Worm (Caenorhabditis elegans) whole organism, young adult: ENCODE measurements around the gene ndx-2.
A peak's percentile ranks its signal among the peaks of the same experiment; 100 is the strongest.

ENCODE experiments used
- B0035.1 ChIP-seq: sonication (generic microtip); optimal IDR thresholded peaks from 2 replicates; lab custom pipeline; 2016; ENCODE audit warnings: missing genetic modification characterization, mild to moderate bottlenecking, missing compliant biosample characterization, missing genotype, missing genetic modification reagents
- B0261.1 ChIP-seq: sonication (generic microtip); optimal IDR thresholded peaks from 2 replicates; lab custom pipeline; 2016; ENCODE audit warnings: mild to moderate bottlenecking, missing genetic modification characterization, moderate library complexity, missing compliant biosample characterization
- F10E7.11 ChIP-seq: sonication (generic microtip); optimal IDR thresholded peaks from 2 replicates; lab custom pipeline; 2017; ENCODE audit warnings: mild to moderate bottlenecking, missing genetic modification characterization, moderate library complexity, missing compliant biosample characterization
- F23B12.7 ChIP-seq: sonication (generic microtip); optimal IDR thresholded peaks from 2 replicates; lab custom pipeline; 2017; ENCODE audit warnings: missing genetic modification characterization, mild to moderate bottlenecking, missing compliant biosample characterization, antibody characterized with exemption, moderate library complexity; ENCODE audit not compliant: insufficient read depth
- F39B2.1 ChIP-seq: fragments of 200-800 bp; sonication (Bioruptor generic); IDR thresholded peaks from 2 replicates; pipeline ENCODE4 v1.3.6; 2022; ENCODE audit warnings: missing genetic modification reagents, missing genetic modification characterization, missing compliant biosample characterization
- F52B5.7 ChIP-seq: sonication (generic microtip); optimal IDR thresholded peaks from 2 replicates; lab custom pipeline; 2016; ENCODE audit warnings: mild to moderate bottlenecking, missing genetic modification characterization, missing compliant biosample characterization
- T07F8.4 ChIP-seq: sonication (generic microtip); optimal IDR thresholded peaks from 2 replicates; lab custom pipeline; 2016; ENCODE audit warnings: mild to moderate bottlenecking, missing genetic modification characterization, moderate library complexity, missing compliant biosample characterization
- T26A5.8 ChIP-seq: sonication (generic microtip); optimal IDR thresholded peaks from 2 replicates; lab custom pipeline; 2016; ENCODE audit warnings: missing genetic modification characterization, missing compliant biosample characterization
- Y56A3A.18 ChIP-seq: fragments of 200-800 bp; sonication (Bioruptor generic); IDR thresholded peaks from 2 replicates; pipeline ENCODE4 v1.3.6; 2022; ENCODE audit warnings: missing genetic modification reagents, missing genetic modification characterization, missing compliant biosample characterization
- Y95B8A.8 ChIP-seq: fragments of 200-800 bp; sonication (Bioruptor generic); IDR thresholded peaks from 2 replicates; pipeline ENCODE4 v1.3.6; 2022; ENCODE audit warnings: missing genetic modification reagents, missing genetic modification characterization, missing compliant biosample characterization
- ZK185.1 ChIP-seq: sonication (generic microtip); optimal IDR thresholded peaks from 2 replicates; lab custom pipeline; 2016; ENCODE audit warnings: mild to moderate bottlenecking, missing genetic modification characterization, missing compliant biosample characterization; ENCODE audit not compliant: poor library complexity, severe bottlenecking
- bed-2 ChIP-seq: fragments of 200-800 bp; sonication (Bioruptor generic); IDR thresholded peaks from 2 replicates; pipeline ENCODE4 v1.3.6; 2022; ENCODE audit warnings: missing genetic modification reagents, missing genetic modification characterization, missing compliant biosample characterization
- egl-18 ChIP-seq: fragments of 200-800 bp; sonication (Bioruptor generic); IDR thresholded peaks from 2 replicates; pipeline ENCODE4 v1.3.6; 2022; ENCODE audit warnings: missing genetic modification reagents, missing genetic modification characterization, missing compliant biosample characterization
- egrh-3 ChIP-seq: fragments of 200-800 bp; sonication (Bioruptor generic); IDR thresholded peaks from 2 replicates; pipeline ENCODE4 v1.3.6; 2022; ENCODE audit warnings: missing genetic modification reagents, missing genetic modification characterization, missing compliant biosample characterization
- ekl-4 ChIP-seq: fragments of 200-800 bp; sonication (Bioruptor generic); IDR thresholded peaks from 2 replicates; pipeline ENCODE4 v1.3.6; 2022; ENCODE audit warnings: missing genetic modification reagents, missing genetic modification characterization, missing compliant biosample characterization
- let-526 ChIP-seq: fragments of 200-800 bp; sonication (Bioruptor generic); IDR thresholded peaks from 2 replicates; pipeline ENCODE4 v1.3.6; 2022; ENCODE audit warnings: missing genetic modification reagents, missing genetic modification characterization, missing compliant biosample characterization
- let-607 ChIP-seq, 2 experiments: fragments of 200-800 bp in 1 of 2; sonication (Bioruptor generic) in 1 of 2; sonication (generic microtip) in 1 of 2; optimal IDR thresholded peaks; 2 replicates each; lab custom pipeline; 2016 to 2018; ENCODE audit warnings: mild to moderate bottlenecking in 2 of 2, missing compliant biosample characterization in 2 of 2, missing genetic modification characterization in 2 of 2, moderate library complexity in 2 of 2, missing genotype in 1 of 2
- lsy-27 ChIP-seq: sonication (generic microtip); optimal IDR thresholded peaks from 2 replicates; lab custom pipeline; 2017; ENCODE audit warnings: missing genetic modification characterization, mild to moderate bottlenecking, missing compliant biosample characterization, antibody characterized with exemption, missing genotype, borderline replicate concordance; ENCODE audit not compliant: insufficient read depth
- mcd-1 ChIP-seq: fragments of 200-800 bp; sonication (Bioruptor generic); IDR thresholded peaks from 2 replicates; pipeline ENCODE4 v1.3.6; 2022; ENCODE audit warnings: missing genetic modification reagents, missing genetic modification characterization, missing compliant biosample characterization
- mel-28 ChIP-seq: sonication (generic microtip); optimal IDR thresholded peaks from 2 replicates; lab custom pipeline; 2016; ENCODE audit warnings: borderline replicate concordance, mild to moderate bottlenecking, missing genetic modification characterization, missing compliant biosample characterization
- nfya-2 ChIP-seq: fragments of 200-800 bp; sonication (Bioruptor generic); IDR thresholded peaks from 2 replicates; pipeline ENCODE4 v1.3.6; 2022; ENCODE audit warnings: missing genetic modification reagents, missing genetic modification characterization, missing compliant biosample characterization
- nfyb-1 ChIP-seq: fragments of 200-800 bp; sonication (Bioruptor generic); IDR thresholded peaks from 2 replicates; pipeline ENCODE4 v1.3.6; 2022; ENCODE audit warnings: missing genetic modification reagents, missing genetic modification characterization, missing compliant biosample characterization
- nhr-120 ChIP-seq: fragments of 200-800 bp; sonication (Bioruptor generic); IDR thresholded peaks from 2 replicates; pipeline ENCODE4 v1.3.6; 2022; ENCODE audit warnings: missing genetic modification characterization, missing compliant biosample characterization
- nhr-179 ChIP-seq: sonication (generic microtip); optimal IDR thresholded peaks from 2 replicates; lab custom pipeline; 2016; ENCODE audit warnings: mild to moderate bottlenecking, missing genetic modification characterization, missing compliant biosample characterization
- nhr-90 ChIP-seq: sonication (generic microtip); optimal IDR thresholded peaks from 2 replicates; lab custom pipeline; 2016; ENCODE audit warnings: missing genotype, mild to moderate bottlenecking, missing genetic modification characterization, missing compliant biosample characterization
- pbrm-1 ChIP-seq: fragments of 200-800 bp; sonication (Bioruptor generic); IDR thresholded peaks from 2 replicates; pipeline ENCODE4 v1.3.6; 2022; ENCODE audit warnings: missing genetic modification reagents, missing genetic modification characterization, missing compliant biosample characterization
- pha-4 ChIP-seq: fragments of 150-350 bp; sonication (generic microtip); optimal IDR thresholded peaks from 2 replicates; lab custom pipeline; 2014; ENCODE audit warnings: missing biosample characterization, missing genetic modification reagents, missing genetic modification characterization
- rpc-1 ChIP-seq, 2 experiments: fragments of 150-350 bp in 1 of 2; sonication (generic microtip) in 1 of 2; optimal IDR thresholded peaks; 2 replicates each; lab custom pipeline; 2014 to 2018; ENCODE audit warnings: missing biosample characterization in 1 of 2, missing genetic modification characterization in 1 of 2, missing genetic modification reagents in 1 of 2, missing genotype in 1 of 2
- sea-2 ChIP-seq: fragments of 200-800 bp; sonication (Bioruptor generic); IDR thresholded peaks from 2 replicates; pipeline ENCODE4 v1.3.6; 2022; ENCODE audit warnings: missing genetic modification characterization, missing compliant biosample characterization
- snpc-1.3 ChIP-seq: sonication (generic microtip); optimal IDR thresholded peaks from 2 replicates; lab custom pipeline; 2017; ENCODE audit warnings: missing genetic modification characterization, mild to moderate bottlenecking, missing compliant biosample characterization, antibody characterized with exemption, moderate library complexity, missing genotype, missing genetic modification reagents; ENCODE audit not compliant: insufficient read depth
- snpc-3.4 ChIP-seq: sonication (generic microtip); optimal IDR thresholded peaks from 2 replicates; lab custom pipeline; 2017; ENCODE audit warnings: missing genetic modification characterization, mild to moderate bottlenecking, missing compliant biosample characterization, antibody characterized with exemption, moderate library complexity, missing genotype, missing genetic modification reagents
- tbp1 ChIP-seq: fragments of 200-800 bp; sonication (Bioruptor generic); optimal IDR thresholded peaks from 2 replicates; lab custom pipeline; 2018; ENCODE audit warnings: mild to moderate bottlenecking, missing genetic modification characterization, missing compliant biosample characterization
- zfh-2 ChIP-seq: fragments of 200-800 bp; sonication (Bioruptor generic); conservative IDR thresholded peaks from 2 replicates; pipeline ENCODE4 v1.3.6; 2022; ENCODE audit warnings: missing genetic modification reagents, missing genetic modification characterization, missing compliant biosample characterization
- zim-3 ChIP-seq: sonication (generic microtip); optimal IDR thresholded peaks from 2 replicates; lab custom pipeline; 2017; ENCODE audit warnings: mild to moderate bottlenecking, missing genetic modification characterization, moderate library complexity, missing compliant biosample characterization
- ztf-22 ChIP-seq: fragments of 200-800 bp; sonication (Bioruptor generic); optimal IDR thresholded peaks from 2 replicates; lab custom pipeline; 2018; ENCODE audit warnings: mild to moderate bottlenecking, missing genetic modification characterization, moderate library complexity, missing compliant biosample characterization
- ztf-25 ChIP-seq: fragments of 200-800 bp; sonication (Bioruptor generic); IDR thresholded peaks from 2 replicates; pipeline ENCODE4 v1.3.6; 2022; ENCODE audit warnings: missing genetic modification reagents, missing genetic modification characterization, missing compliant biosample characterization
- ztf-28 ChIP-seq: fragments of 200-800 bp; sonication (Bioruptor generic); IDR thresholded peaks from 2 replicates; pipeline ENCODE4 v1.3.6; 2022; ENCODE audit warnings: missing genetic modification reagents, missing genetic modification characterization, missing compliant biosample characterization
- ztf-3 ChIP-seq: fragments of 200-800 bp; sonication (Bioruptor generic); optimal IDR thresholded peaks from 2 replicates; lab custom pipeline; 2018; ENCODE audit warnings: mild to moderate bottlenecking, missing genetic modification characterization, missing compliant biosample characterization
- ztf-6 ChIP-seq: fragments of 200-800 bp; sonication (Bioruptor generic); IDR thresholded peaks from 2 replicates; pipeline ENCODE4 v1.3.6; 2022; ENCODE audit warnings: missing genetic modification reagents, missing genetic modification characterization, missing compliant biosample characterization

ndx-2 gene

ce11 chrV:2646067-2646466 lies 18.7 kb downstream of the ndx-2 start:
- TF ChIP-seq zfh-2 (GFP tag; lab: Robert Waterston, UW) (peak; percentile 85), lsy-27 (tag; lab: Kevin White, UChicago) (no peak), nhr-120 (GFP tag; lab: Robert Waterston, UW) (0 out of 2 replicates have a peak, but pooled peaks have one; percentile 65), B0035.1 (no peak), sea-2 (no peak), nfyb-1 (GFP tag; lab: Robert Waterston, UW) (peak; percentile 56; the same call in 1 of the 2 replicates), egrh-3 (GFP tag; lab: Robert Waterston, UW) (peak; percentile 35; the same call in 1 of the 2 replicates), egl-18 (GFP tag; lab: Robert Waterston, UW) (no peak)

- peak; percentile 59; the same call in 1 of the 2 replicates for TF ChIP-seq zfh-2 (GFP tag; lab: Robert Waterston, UW)
- no peak for TF ChIP-seq F39B2.1 (GFP tag; lab: Robert Waterston, UW)
- TF ChIP-seq egrh-3 (GFP tag; lab: Robert Waterston, UW), result 0 out of 2 replicates have a peak, but pooled peaks have one; percentile 24
Measured at ce11 chrV:2639506-2639905, 25.3 kb downstream of the ndx-2 start.

- TF ChIP-seq mel-28 (tag; lab: Kevin White, UChicago), result no peak
- TF ChIP-seq sea-2, result no peak
- TF ChIP-seq pbrm-1 (GFP tag; lab: Robert Waterston, UW), result no peak
- TF ChIP-seq B0261.1 (tag; lab: Kevin White, UChicago), result no peak
- TF ChIP-seq lsy-27 (tag; lab: Kevin White, UChicago), result no peak
- no peak for TF ChIP-seq Y95B8A.8 (GFP tag; lab: Robert Waterston, UW)
- no peak for TF ChIP-seq F52B5.7 (tag; lab: Kevin White, UChicago)
- no peak for TF ChIP-seq T07F8.4 (tag; lab: Kevin White, UChicago)
- no peak for TF ChIP-seq let-526 (GFP tag; lab: Robert Waterston, UW)
- TF ChIP-seq F23B12.7, result no peak
- no peak for TF ChIP-seq mcd-1 (GFP tag; lab: Robert Waterston, UW)
- TF ChIP-seq ztf-25, result no peak
- TF ChIP-seq T26A5.8, result no peak
- TF ChIP-seq ztf-3 (GFP tag; lab: Kevin White, UChicago), result no peak
- TF ChIP-seq let-607 (tag; optimal IDR thresholded peaks at IDR 0.05; lab: Kevin White, UChicago), result no peak
- TF ChIP-seq nhr-179 (tag; lab: Kevin White, UChicago), result no peak
Measured at ce11 chrV:2639035-2639434, 25.8 kb downstream of the ndx-2 start, which contains the start of gene W02H5.2. Gene W02H5.2 (plus strand): TSS chrV:2639335.

ce11 chrV:2638545-2638944 lies 26.3 kb downstream of the ndx-2 start, which contains the start of gene W02H5.19:
Gene W02H5.19 (plus strand): TSS chrV:2638890.
- TF ChIP-seq egl-18 (GFP tag; lab: Robert Waterston, UW), result no peak
- no peak for TF ChIP-seq nhr-90 (tag; lab: Kevin White, UChicago)
- TF ChIP-seq snpc-1.3, result no peak
- TF ChIP-seq rpc-1 (optimal IDR thresholded peaks at IDR 0.05; lab: Kevin White, UChicago), result no peak
- no peak for TF ChIP-seq rpc-1 (tag; optimal IDR thresholded peaks at IDR 0.05; lab: Kevin White, UChicago)
- no peak for TF ChIP-seq ztf-6 (GFP tag; lab: Robert Waterston, UW)
- no peak for TF ChIP-seq F52B5.7 (tag; lab: Kevin White, UChicago)
- TF ChIP-seq ztf-28 (GFP tag; lab: Robert Waterston, UW), result 0 out of 2 replicates have a peak, but pooled peaks have one; percentile 57
- peak; percentile 93 for TF ChIP-seq bed-2
- TF ChIP-seq pha-4 (tag; lab: Kevin White, UChicago), result no peak
- TF ChIP-seq let-526 (GFP tag; lab: Robert Waterston, UW), result no peak
- no peak for TF ChIP-seq ztf-22
- TF ChIP-seq pbrm-1 (GFP tag; lab: Robert Waterston, UW), result peak; percentile 48; the same call in 1 of the 2 replicates
- TF ChIP-seq Y95B8A.8 (GFP tag; lab: Robert Waterston, UW), result no peak
- 0 out of 2 replicates have a peak, but pooled peaks have one; percentile 62 for TF ChIP-seq ekl-4 (GFP tag; lab: Robert Waterston, UW)
- TF ChIP-seq Y56A3A.18 (GFP tag; lab: Robert Waterston, UW), result no peak
- TF ChIP-seq T26A5.8, result no peak
- no peak for TF ChIP-seq T07F8.4 (tag; lab: Kevin White, UChicago)
- peak; percentile 38 for TF ChIP-seq tbp1 (GFP tag; lab: Kevin White, UChicago)
- TF ChIP-seq zim-3 (tag; lab: Kevin White, UChicago), result no peak
- TF ChIP-seq F10E7.11 (tag; lab: Kevin White, UChicago), result no peak
- TF ChIP-seq nfya-2, result no peak
- no peak for TF ChIP-seq ZK185.1
- no peak for TF ChIP-seq mel-28 (tag; lab: Kevin White, UChicago)
- peak; percentile 28 for TF ChIP-seq snpc-3.4
- TF ChIP-seq zfh-2 (GFP tag; lab: Robert Waterston, UW), result no peak
